Fruit fly (Drosophila melanogaster) whole organism, embryonic: ENCODE measurements around the gene BHD.
A peak's percentile ranks its signal among the peaks of the same experiment; 100 is the strongest.

ENCODE experiments used
- CG33557 ChIP-seq: fragments of 200-800 bp; sonication (Bioruptor generic); optimal IDR thresholded peaks from 2 replicates; lab custom pipeline; 2019; ENCODE audit warnings: missing biosample characterization, mild to moderate bottlenecking, missing genetic modification characterization, moderate library complexity
- CG6175 ChIP-seq: fragments of 200-800 bp; sonication (Bioruptor generic); IDR thresholded peaks from 3 replicates; pipeline ENCODE4 v1.3.6; 2022; ENCODE audit warnings: missing biosample characterization, missing genetic modification characterization
- CG7271 ChIP-seq: fragments of 200-800 bp; sonication (Bioruptor generic); optimal IDR thresholded peaks from 2 replicates; lab custom pipeline; 2018; ENCODE audit warnings: missing biosample characterization, mild to moderate bottlenecking, missing genetic modification characterization, moderate library complexity
- CG8924 ChIP-seq: fragments of 200-800 bp; optimal IDR thresholded peaks from 3 replicates; lab custom pipeline; 2019; ENCODE audit warnings: missing biosample characterization, mild to moderate bottlenecking, missing genetic modification characterization, moderate library complexity
- Pdp1 ChIP-seq, 2 experiments: fragments of 200-800 bp; sonication (Bioruptor generic); optimal IDR thresholded peaks; 3 replicates each; lab custom pipeline; 2016; ENCODE audit warnings: missing biosample characterization in 2 of 2, missing genetic modification characterization in 2 of 2, mild to moderate bottlenecking in 1 of 2, moderate library complexity in 1 of 2
- Ssrp ChIP-seq: fragments of 200-800 bp; sonication (Bioruptor generic); optimal IDR thresholded peaks from 2 replicates; lab custom pipeline; 2018; ENCODE audit warnings: missing biosample characterization, mild to moderate bottlenecking, missing genetic modification characterization, moderate library complexity
- hbn ChIP-seq: fragments of 200-800 bp; sonication (Bioruptor generic); IDR thresholded peaks from 2 replicates; pipeline ENCODE4 v1.3.6; 2022; ENCODE audit warnings: missing biosample characterization, missing genetic modification characterization; ENCODE audit not compliant: partially characterized antibody

dm6 chr3L:7249167-7249566 lies 10.8 kb downstream of the BHD start, which contains the start of gene Cdc27:
- TF ChIP-seq Ssrp (tag; lab: Kevin White, UChicago) (peak; percentile 26), CG33557 (GFP tag; lab: Kevin White, UChicago) (no peak), hbn (GFP tag; lab: Robert Waterston, UW) (peak; percentile 77), Pdp1 (GFP tag; optimal IDR thresholded peaks at IDR 0.05; lab: Kevin White, UChicago) (peak; percentile 21 to 52), CG8924 (peak; percentile 57), CG7271 (no peak), CG6175 (GFP tag; lab: Robert Waterston, UW) (no peak)
